Fruit fly (Drosophila melanogaster): ENCODE results near the gene Cchl.

dm6 chr3R:22047412-22047811, 20.1 kb upstream of the Cchl start:
- TF ChIP-seq EcR (GFP tag; optimal IDR thresholded peaks at IDR 0.05) (no peak), usp (GFP tag; optimal IDR thresholded peaks at IDR 0.05) (no peak), pan (optimal IDR thresholded peaks at IDR 0.05) (no peak)

Data from whole organism.